Worm (Caenorhabditis elegans) whole organism, L4/young adult: ENCODE results near the gene nit-1.

Experiments
- W03F9.2 ChIP-seq: fragments of 150-350 bp; optimal IDR thresholded peaks from 2 replicates; lab custom pipeline; 2014; ENCODE audit warnings: missing biosample characterization, missing genetic modification characterization
- him-1 ChIP-seq: sonication (generic microtip); optimal IDR thresholded peaks from 2 replicates; lab custom pipeline; 2016; ENCODE audit warnings: missing genotype, missing genetic modification reagents, missing genetic modification characterization, missing compliant biosample characterization

- TF ChIP-seq W03F9.2 (tag; lab: Kevin White, UChicago) (no peak), him-1 (no peak)
Observed at ce11 chrIII:3927450-3927849, 5.4 kb downstream of the nit-1 start.
